Fruit fly (Drosophila melanogaster) whole organism, prepupa: Measurements from ENCODE around the gene CG32712.

Experiments
- CG11294 ChIP-seq: fragments of 200-800 bp; sonication (Bioruptor generic); IDR thresholded peaks from 2 replicates; pipeline ENCODE4 v1.3.6; 2022; ENCODE audit warnings: missing biosample characterization, missing genetic modification characterization
- CG15336 ChIP-seq: fragments of 200-800 bp; sonication (Bioruptor generic); IDR thresholded peaks from 2 replicates; pipeline ENCODE4 v1.3.6; 2022; ENCODE audit warnings: missing biosample characterization, missing genetic modification characterization
- CG1621 ChIP-seq: fragments of 200-800 bp; sonication (Bioruptor generic); optimal IDR thresholded peaks from 3 replicates; lab custom pipeline; 2018; ENCODE audit warnings: missing biosample characterization, mild to moderate bottlenecking, missing genetic modification characterization
- CG6792 ChIP-seq: fragments of 200-800 bp; sonication (Bioruptor generic); optimal IDR thresholded peaks from 3 replicates; lab custom pipeline; 2016; ENCODE audit warnings: missing biosample characterization, missing genetic modification characterization
- Ets21C ChIP-seq: fragments of 200-800 bp; sonication (Bioruptor generic); optimal IDR thresholded peaks from 3 replicates; lab custom pipeline; 2016; ENCODE audit warnings: missing biosample characterization, missing genetic modification characterization
- Hr39 ChIP-seq: fragments of 200-800 bp; sonication (Bioruptor generic); optimal IDR thresholded peaks from 2 replicates; lab custom pipeline; 2016; ENCODE audit warnings: missing biosample characterization, missing genetic modification characterization
- Hr4 ChIP-seq: fragments of 200-800 bp; sonication (Bioruptor generic); optimal IDR thresholded peaks from 3 replicates; lab custom pipeline; 2016; ENCODE audit warnings: missing biosample characterization, missing genetic modification characterization
- Met ChIP-seq: fragments of 200-800 bp; sonication (Bioruptor generic); optimal IDR thresholded peaks from 3 replicates; lab custom pipeline; 2016; ENCODE audit warnings: missing biosample characterization, missing genetic modification characterization
- Smox ChIP-seq: fragments of 200-800 bp; sonication (Bioruptor generic); optimal IDR thresholded peaks from 3 replicates; lab custom pipeline; 2016; ENCODE audit warnings: missing biosample characterization, missing genetic modification characterization
- cyc ChIP-seq: fragments of 200-800 bp; sonication (Bioruptor generic); optimal IDR thresholded peaks from 3 replicates; lab custom pipeline; 2016; ENCODE audit warnings: missing biosample characterization, missing genetic modification characterization
- eg ChIP-seq: fragments of 200-800 bp; sonication (Bioruptor generic); IDR thresholded peaks from 3 replicates; pipeline ENCODE4 v1.3.6; 2022; ENCODE audit warnings: missing biosample characterization, missing genetic modification characterization
- fd85E ChIP-seq: fragments of 200-800 bp; sonication (Bioruptor generic); optimal IDR thresholded peaks from 3 replicates; lab custom pipeline; 2016; ENCODE audit warnings: missing biosample characterization, missing genetic modification characterization

- TF ChIP-seq fd85E (GFP tag; lab: Kevin White, UChicago) = peak; percentile 50
- TF ChIP-seq CG6792 (GFP tag; lab: Kevin White, UChicago) = no peak
- peak; percentile 84; the same call in 2 of the 3 replicates for TF ChIP-seq eg (GFP tag; lab: Robert Waterston, UW)
- peak; percentile 34 for TF ChIP-seq Ets21C (GFP tag; lab: Kevin White, UChicago)
- no peak for TF ChIP-seq Hr4
- TF ChIP-seq Smox (GFP tag; lab: Kevin White, UChicago) = no peak
- no peak for TF ChIP-seq Met (GFP tag; lab: Kevin White, UChicago)
- peak; percentile 8; the same call in 1 of the 2 replicates for TF ChIP-seq CG11294 (GFP tag; lab: Robert Waterston, UW)
- peak; percentile 41 for TF ChIP-seq cyc (GFP tag; lab: Kevin White, UChicago)
- peak; percentile 83 for TF ChIP-seq CG15336 (GFP tag; lab: Robert Waterston, UW)
- TF ChIP-seq CG1621 (tag; lab: Kevin White, UChicago) = no peak
- peak; percentile 25 for TF ChIP-seq Hr39 (GFP tag; lab: Kevin White, UChicago)
Observed at dm6 chrX:8420772-8421448, 12.7 kb downstream of the CG32712 start.
